Fruit fly (Drosophila melanogaster) whole organism, embryonic: ENCODE results near the gene CG18428.
A peak's percentile ranks its signal among the peaks of the same experiment; 100 is the strongest.

ENCODE experiments used
- Adf1 ChIP-seq: fragments of 200-800 bp; sonication (Bioruptor generic); IDR thresholded peaks from 2 replicates; pipeline ENCODE4 v1.3.6; 2022; ENCODE audit warnings: missing biosample characterization, missing genetic modification characterization
- Bdp1 ChIP-seq: fragments of 200-800 bp; sonication (Bioruptor generic); optimal IDR thresholded peaks from 3 replicates; lab custom pipeline; 2016; ENCODE audit warnings: missing biosample characterization, missing genetic modification characterization
- Bteb2 ChIP-seq: fragments of 200-800 bp; sonication (Bioruptor generic); optimal IDR thresholded peaks from 2 replicates; lab custom pipeline; 2016; ENCODE audit warnings: missing biosample characterization, missing genetic modification characterization
- CG1024 ChIP-seq: fragments of 200-800 bp; sonication (Bioruptor generic); IDR thresholded peaks from 2 replicates; pipeline ENCODE4 v1.3.6; 2022; ENCODE audit warnings: missing biosample characterization, missing genetic modification characterization
- CG10274 ChIP-seq: fragments of 200-800 bp; sonication (Bioruptor generic); optimal IDR thresholded peaks from 3 replicates; lab custom pipeline; 2017; ENCODE audit warnings: missing biosample characterization, mild to moderate bottlenecking, missing genetic modification characterization
- CG11695 ChIP-seq: fragments of 200-800 bp; sonication (Bioruptor generic); IDR thresholded peaks from 3 replicates; pipeline ENCODE4 v1.3.6; 2022; ENCODE audit warnings: missing biosample characterization, missing genetic modification characterization
- CG1529 ChIP-seq: fragments of 200-800 bp; sonication (Bioruptor generic); optimal IDR thresholded peaks from 3 replicates; lab custom pipeline; 2018; ENCODE audit warnings: missing biosample characterization, missing genetic modification characterization
- CG18476 ChIP-seq: fragments of 200-800 bp; sonication (Bioruptor generic); optimal IDR thresholded peaks from 2 replicates; lab custom pipeline; 2016; ENCODE audit warnings: missing biosample characterization, mild to moderate bottlenecking, missing genetic modification characterization
- CG18764 ChIP-seq: fragments of 200-800 bp; sonication (Bioruptor generic); optimal IDR thresholded peaks from 3 replicates; lab custom pipeline; 2016; ENCODE audit warnings: missing biosample characterization, missing genetic modification characterization
- CG2199 ChIP-seq: fragments of 200-800 bp; sonication (Bioruptor generic); IDR thresholded peaks from 3 replicates; pipeline ENCODE4 v1.3.6; 2022; ENCODE audit warnings: missing biosample characterization, missing genetic modification characterization
- CG30403 ChIP-seq: fragments of 200-800 bp; sonication (Bioruptor generic); optimal IDR thresholded peaks from 3 replicates; lab custom pipeline; 2016; ENCODE audit warnings: missing biosample characterization, missing genetic modification characterization
- CG3163 ChIP-seq: fragments of 200-800 bp; sonication (Bioruptor generic); optimal IDR thresholded peaks from 3 replicates; lab custom pipeline; 2016; ENCODE audit warnings: missing biosample characterization, missing genetic modification characterization
- CG34224 ChIP-seq: fragments of 200-800 bp; sonication (Bioruptor generic); IDR thresholded peaks from 3 replicates; pipeline ENCODE4 v1.3.6; 2022; ENCODE audit warnings: missing biosample characterization, missing genetic modification characterization; ENCODE audit not compliant: partially characterized antibody
- CG7556 ChIP-seq: fragments of 200-800 bp; sonication (Bioruptor generic); optimal IDR thresholded peaks from 2 replicates; lab custom pipeline; 2017; ENCODE audit warnings: missing biosample characterization, mild to moderate bottlenecking, missing genetic modification characterization
- CG7839 ChIP-seq: fragments of 200-800 bp; sonication (Bioruptor generic); optimal IDR thresholded peaks from 3 replicates; lab custom pipeline; 2018; ENCODE audit warnings: missing biosample characterization, mild to moderate bottlenecking, missing genetic modification characterization, moderate library complexity
- CG7987 ChIP-seq: fragments of 200-800 bp; sonication (Bioruptor generic); optimal IDR thresholded peaks from 2 replicates; lab custom pipeline; 2018; ENCODE audit warnings: missing biosample characterization, mild to moderate bottlenecking, missing genetic modification characterization, moderate library complexity
- CG8765 ChIP-seq: fragments of 200-800 bp; sonication (Bioruptor generic); IDR thresholded peaks from 2 replicates; pipeline ENCODE4 v1.3.6; 2022; ENCODE audit warnings: missing biosample characterization, missing genetic modification characterization
- CG9817 ChIP-seq: fragments of 200-800 bp; sonication (Bioruptor generic); optimal IDR thresholded peaks from 2 replicates; lab custom pipeline; 2018; ENCODE audit warnings: missing biosample characterization, mild to moderate bottlenecking, missing genetic modification characterization, moderate library complexity
- CHES-1-like ChIP-seq: fragments of 200-800 bp; sonication (Bioruptor generic); optimal IDR thresholded peaks from 2 replicates; lab custom pipeline; 2016; ENCODE audit warnings: missing biosample characterization, missing genetic modification characterization
- Camta ChIP-seq: fragments of 200-800 bp; sonication (Bioruptor generic); optimal IDR thresholded peaks from 2 replicates; lab custom pipeline; 2016; ENCODE audit warnings: missing biosample characterization, missing genetic modification characterization
- D19B ChIP-seq: fragments of 200-800 bp; sonication (Bioruptor generic); optimal IDR thresholded peaks from 2 replicates; lab custom pipeline; 2017; ENCODE audit warnings: missing biosample characterization, mild to moderate bottlenecking, missing genetic modification characterization
- E2f2 ChIP-seq: fragments of 200-800 bp; sonication (Bioruptor generic); IDR thresholded peaks from 2 replicates; pipeline ENCODE4 v1.3.6; 2022; ENCODE audit warnings: missing biosample characterization, missing genetic modification characterization
- Ets65A ChIP-seq: fragments of 200-800 bp; sonication (Bioruptor generic); peaks from one replicate; lab custom pipeline; 2016; ENCODE audit warnings: missing biosample characterization, missing genetic modification characterization
- Gug ChIP-seq: fragments of 200-800 bp; sonication (Bioruptor generic); IDR thresholded peaks from 4 replicates; pipeline ENCODE4 v1.3.6; 2022; ENCODE audit warnings: missing biosample characterization, missing genetic modification characterization
- HLH54F ChIP-seq: fragments of 200-800 bp; sonication (Bioruptor generic); optimal IDR thresholded peaks from 3 replicates; lab custom pipeline; 2016; ENCODE audit warnings: missing biosample characterization, missing genetic modification characterization
- HLHmδ ChIP-seq: fragments of 200-800 bp; sonication (Bioruptor generic); optimal IDR thresholded peaks from 2 replicates; lab custom pipeline; 2018; ENCODE audit warnings: missing biosample characterization, mild to moderate bottlenecking, missing genetic modification characterization, moderate library complexity
- Oaz ChIP-seq: fragments of 200-800 bp; sonication (Bioruptor generic); IDR thresholded peaks from 2 replicates; pipeline ENCODE4 v1.3.6; 2022; ENCODE audit warnings: missing biosample characterization, missing genetic modification characterization
- Sin3A ChIP-seq: fragments of >200 bp; optimal IDR thresholded peaks from 2 replicates; lab custom pipeline; 2018
- bigmax ChIP-seq: fragments of 200-800 bp; sonication (Bioruptor generic); optimal IDR thresholded peaks from 2 replicates; lab custom pipeline; 2018; ENCODE audit warnings: missing biosample characterization, mild to moderate bottlenecking, missing genetic modification characterization
- chm ChIP-seq: fragments of 200-800 bp; sonication (Bioruptor generic); IDR thresholded peaks from 2 replicates; pipeline ENCODE4 v1.3.6; 2022; ENCODE audit warnings: missing biosample characterization, missing genetic modification characterization
- gro ChIP-seq: fragments of 200-800 bp; sonication (Bioruptor generic); optimal IDR thresholded peaks from 2 replicates; lab custom pipeline; 2016; ENCODE audit warnings: missing biosample characterization, missing genetic modification characterization
- gt ChIP-seq: fragments of 200-800 bp; sonication (Bioruptor generic); IDR thresholded peaks from 2 replicates; pipeline ENCODE4 v1.3.6; 2022; ENCODE audit warnings: missing biosample characterization, missing genetic modification characterization
- hbn ChIP-seq: fragments of 200-800 bp; sonication (Bioruptor generic); IDR thresholded peaks from 2 replicates; pipeline ENCODE4 v1.3.6; 2022; ENCODE audit warnings: missing biosample characterization, missing genetic modification characterization; ENCODE audit not compliant: partially characterized antibody
- hth ChIP-seq: fragments of >200 bp; optimal IDR thresholded peaks from 2 replicates; lab custom pipeline; 2017; ENCODE audit warnings: inconsistent platforms
- inv ChIP-seq: fragments of 200-800 bp; sonication (Bioruptor generic); IDR thresholded peaks from 2 replicates; pipeline ENCODE4 v1.3.6; 2022; ENCODE audit warnings: missing biosample characterization, missing genetic modification characterization; ENCODE audit not compliant: partially characterized antibody
- ken ChIP-seq: fragments of 200-800 bp; sonication (Bioruptor generic); IDR thresholded peaks from 3 replicates; pipeline ENCODE4 v1.3.6; 2022; ENCODE audit warnings: missing biosample characterization, missing genetic modification characterization
- knrl ChIP-seq: fragments of 200-800 bp; sonication (Bioruptor generic); IDR thresholded peaks from 3 replicates; pipeline ENCODE4 v1.3.6; 2022; ENCODE audit warnings: missing biosample characterization, missing genetic modification characterization; ENCODE audit not compliant: partially characterized antibody
- lbe ChIP-seq: fragments of 200-800 bp; sonication (Bioruptor generic); optimal IDR thresholded peaks from 2 replicates; lab custom pipeline; 2016; ENCODE audit warnings: missing biosample characterization, mild to moderate bottlenecking, missing genetic modification characterization
- lmd ChIP-seq: fragments of 200-800 bp; sonication (Bioruptor generic); IDR thresholded peaks from 2 replicates; pipeline ENCODE4 v1.3.6; 2022; ENCODE audit warnings: missing biosample characterization, missing genetic modification characterization
- luna ChIP-seq: fragments of 200-800 bp; sonication (Bioruptor generic); optimal IDR thresholded peaks from 2 replicates; lab custom pipeline; 2016; ENCODE audit warnings: missing biosample characterization, missing genetic modification characterization
- nerfin-1 ChIP-seq: fragments of 200-800 bp; sonication (Bioruptor generic); optimal IDR thresholded peaks from 3 replicates; lab custom pipeline; 2019; ENCODE audit warnings: missing biosample characterization, mild to moderate bottlenecking, missing genetic modification characterization, moderate library complexity
- ranshi ChIP-seq: fragments of 200-800 bp; sonication (Bioruptor generic); IDR thresholded peaks from 2 replicates; pipeline ENCODE4 v1.3.6; 2022; ENCODE audit warnings: missing biosample characterization, missing genetic modification characterization
- ro ChIP-seq: fragments of 200-800 bp; sonication (Bioruptor generic); IDR thresholded peaks from 2 replicates; pipeline ENCODE4 v1.3.6; 2022; ENCODE audit warnings: missing biosample characterization, missing genetic modification characterization
- salm ChIP-seq: fragments of 200-800 bp; sonication (Bioruptor generic); optimal IDR thresholded peaks from 2 replicates; lab custom pipeline; 2018; ENCODE audit warnings: missing biosample characterization, mild to moderate bottlenecking, missing genetic modification characterization
- schlank ChIP-seq: fragments of 200-800 bp; sonication (Bioruptor generic); optimal IDR thresholded peaks from 2 replicates; lab custom pipeline; 2018; ENCODE audit warnings: missing biosample characterization, mild to moderate bottlenecking, missing genetic modification characterization
- sim ChIP-seq: fragments of 200-800 bp; sonication (Bioruptor generic); IDR thresholded peaks from 2 replicates; pipeline ENCODE4 v1.3.6; 2022; ENCODE audit warnings: missing biosample characterization, missing genetic modification characterization
- sqz ChIP-seq: fragments of 200-800 bp; sonication (Bioruptor generic); optimal IDR thresholded peaks from 3 replicates; lab custom pipeline; 2018; ENCODE audit warnings: missing biosample characterization, mild to moderate bottlenecking, missing genetic modification characterization
- ssp ChIP-seq: fragments of 200-800 bp; sonication (Bioruptor generic); IDR thresholded peaks from 2 replicates; pipeline ENCODE4 v1.3.6; 2022; ENCODE audit warnings: missing biosample characterization, missing genetic modification characterization
- tap ChIP-seq: fragments of 200-800 bp; optimal IDR thresholded peaks from 3 replicates; lab custom pipeline; 2019; ENCODE audit warnings: missing biosample characterization, mild to moderate bottlenecking, missing genetic modification characterization, moderate library complexity
- wdn ChIP-seq: fragments of 200-800 bp; sonication (Bioruptor generic); IDR thresholded peaks from 2 replicates; pipeline ENCODE4 v1.3.6; 2022; ENCODE audit warnings: missing biosample characterization, missing genetic modification characterization
- wek ChIP-seq: fragments of 200-800 bp; sonication (Bioruptor generic); optimal IDR thresholded peaks from 3 replicates; lab custom pipeline; 2018; ENCODE audit warnings: missing biosample characterization, mild to moderate bottlenecking, missing genetic modification characterization, moderate library complexity
- zfh2 ChIP-seq: fragments of 200-800 bp; sonication (Bioruptor generic); optimal IDR thresholded peaks from 2 replicates; lab custom pipeline; 2016; ENCODE audit warnings: missing biosample characterization, missing genetic modification characterization

CG18428 gene

dm6 chr3R:24108902-24109389 lies at the start of gene CG18428, which contains the start of gene eIF4EHP (continued):
- TF ChIP-seq CG1024 (GFP tag; lab: Robert Waterston, UW) (peak; percentile 91; the same call in 1 of the 2 replicates), Bteb2 (GFP tag; lab: Kevin White, UChicago) (peak; percentile 90), inv (GFP tag; lab: Robert Waterston, UW) (no peak), ro (GFP tag; lab: Robert Waterston, UW) (no peak), lbe (GFP tag; lab: Kevin White, UChicago) (peak; percentile 97), D19B (GFP tag; lab: Kevin White, UChicago) (peak; percentile 99), CG1529 (GFP tag; lab: Kevin White, UChicago) (peak; percentile 98), CG9817 (tag; lab: Kevin White, UChicago) (peak; percentile 99), wek (GFP tag; lab: Kevin White, UChicago) (peak; percentile 80), Gug (GFP tag; lab: Robert Waterston, UW) (peak; percentile 96), CG18476 (GFP tag; lab: Kevin White, UChicago) (peak; percentile 97), ken (GFP tag; lab: Robert Waterston, UW) (0 out of 3 replicates have a peak, but pooled peaks have one; percentile 97), gro (GFP tag; lab: Kevin White, UChicago) (peak; percentile 78), luna (GFP tag; lab: Kevin White, UChicago) (peak; percentile 57), CG30403 (GFP tag; lab: Kevin White, UChicago) (peak; percentile 99), ssp (GFP tag; lab: Robert Waterston, UW) (no peak), CG8765 (GFP tag; lab: Robert Waterston, UW) (0 out of 2 replicates have a peak, but pooled peaks have one; percentile 98), CHES-1-like (GFP tag; lab: Kevin White, UChicago) (peak; percentile 87), tap (peak; percentile 99), CG10274 (peak; percentile 94), ranshi (no peak; the same call in 1 of the 2 replicates), hbn (GFP tag; lab: Robert Waterston, UW) (no peak), wdn (no peak; the same call in none of the 2 replicates), Sin3A (lab: Kevin White, UChicago) (no peak), schlank (tag; lab: Kevin White, UChicago) (peak; percentile 97), CG7556 (GFP tag; lab: Kevin White, UChicago) (peak; percentile 99), CG3163 (GFP tag; lab: Kevin White, UChicago) (peak; percentile 62), CG11695 (GFP tag; lab: Robert Waterston, UW) (no peak), chm (peak; percentile 97; the same call in 1 of the 2 replicates), sim (no peak), salm (tag; lab: Kevin White, UChicago) (peak; percentile 98), Ets65A (GFP tag; lab: Kevin White, UChicago) (peak; percentile 98), CG2199 (GFP tag; lab: Robert Waterston, UW) (no peak), CG34224 (GFP tag; lab: Robert Waterston, UW) (no peak), Oaz (GFP tag; lab: Robert Waterston, UW) (no peak; the same call in none of the 2 replicates), nerfin-1 (tag; lab: Kevin White, UChicago) (peak; percentile 99), CG7987 (GFP tag; lab: Kevin White, UChicago) (peak; percentile 97), gt (no peak), CG7839 (tag; lab: Kevin White, UChicago) (peak; percentile 100), Adf1 (no peak), sqz (peak; percentile 99), lmd (no peak), Camta (peak; percentile 89), knrl (GFP tag; lab: Robert Waterston, UW) (no peak), hth (lab: Kevin White, UChicago) (no peak), HLH54F (GFP tag; lab: Kevin White, UChicago) (peak; percentile 89), Bdp1 (GFP tag; lab: Kevin White, UChicago) (peak; percentile 87), HLHmδ (GFP tag; lab: Kevin White, UChicago) (peak; percentile 80), zfh2 (GFP tag; lab: Kevin White, UChicago) (peak; percentile 89), E2f2 (no peak), bigmax (GFP tag; lab: Kevin White, UChicago) (peak; percentile 67), CG18764 (GFP tag; lab: Kevin White, UChicago) (peak; percentile 97)
